Fruit fly (Drosophila melanogaster) whole organism, wandering third instar larva: ENCODE measurements around the gene CG13640.

ENCODE experiments used
- GATAd ChIP-seq: sonication (Bioruptor generic); optimal IDR thresholded peaks from 2 replicates; lab custom pipeline; 2016; ENCODE audit warnings: missing biosample characterization, missing genetic modification characterization
- jim ChIP-seq: fragments of 175-275, 200-325 bp; sonication (Bioruptor generic); optimal IDR thresholded peaks from 2 replicates; lab custom pipeline; 2016; ENCODE audit warnings: missing biosample characterization, mild to moderate bottlenecking, missing genetic modification characterization

DNA sequence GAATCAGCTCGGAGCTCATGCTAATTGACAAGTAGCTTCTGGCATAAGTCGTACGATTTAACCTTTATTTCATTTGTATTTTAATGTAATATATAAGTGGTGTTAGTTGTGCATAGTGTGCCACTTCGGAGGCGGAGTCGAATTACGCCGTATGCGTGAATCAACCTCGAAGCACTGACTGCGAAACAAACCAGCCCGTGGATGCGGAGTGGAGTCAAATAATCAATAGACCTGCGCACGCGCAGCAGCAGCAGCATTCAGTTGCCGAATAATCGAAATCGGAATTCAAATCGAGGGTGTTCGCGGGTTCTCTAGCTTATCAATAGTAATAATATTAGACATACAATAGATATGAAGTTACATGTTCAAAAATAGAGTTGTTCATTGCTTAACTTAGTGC lies 33.7 kb downstream of the CG13640 start, which contains the start of gene RabX4:
- no peak for TF ChIP-seq GATAd
- no peak for TF ChIP-seq jim (GFP tag; lab: Kevin White, UChicago)
